Worm (Caenorhabditis elegans) whole organism, L4/young adult: ENCODE data around the gene T02H6.8.

ENCODE experiments used
- W03F9.2 ChIP-seq: fragments of 150-350 bp; optimal IDR thresholded peaks from 2 replicates; lab custom pipeline; 2014; ENCODE audit warnings: missing biosample characterization, missing genetic modification characterization
- dao-5 ChIP-seq: sonication (generic microtip); optimal IDR thresholded peaks from 2 replicates; lab custom pipeline; 2016; ENCODE audit warnings: missing genotype, missing genetic modification characterization, moderate library complexity, missing compliant biosample characterization
- him-1 ChIP-seq: sonication (generic microtip); optimal IDR thresholded peaks from 2 replicates; lab custom pipeline; 2016; ENCODE audit warnings: missing genotype, missing genetic modification reagents, missing genetic modification characterization, missing compliant biosample characterization

T02H6.8 gene

ce11 chrII:680612-681011 lies at the start of gene T02H6.8, which contains the start of gene T02H6.10:
TSS of gene T02H6.8 (plus strand) at chrII:680832.
TSS of gene T02H6.10 (minus strand) at chrII:680712.
- TF ChIP-seq W03F9.2 (tag; lab: Kevin White, UChicago) (no peak), dao-5 (no peak), him-1 (tag; lab: Kevin White, UChicago) (no peak)

DNA sequence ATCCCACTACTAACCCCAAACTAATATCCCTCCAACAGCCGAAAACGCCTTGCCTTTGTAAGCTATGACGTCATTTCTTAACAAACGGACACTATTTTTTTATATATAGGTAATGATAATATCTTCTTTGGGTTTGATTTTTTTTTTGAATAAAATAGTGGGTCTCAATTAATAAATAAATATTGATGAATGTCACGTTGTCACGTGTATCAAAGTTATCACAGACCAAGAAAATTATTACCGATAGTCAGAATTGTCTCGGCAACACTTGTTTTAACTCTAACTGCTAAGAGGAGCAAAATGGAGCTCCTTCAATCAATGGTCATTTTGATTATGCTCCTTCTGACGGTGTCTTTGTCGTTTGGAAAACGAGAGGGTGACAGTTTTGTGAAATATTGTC lies 46.6 kb upstream of the T02H6.8 start, which contains the start of gene T04B8.1:
Gene T04B8.1 (plus strand): TSS at position 301 of the 400 bp plus-strand sequence.
- no peak for TF ChIP-seq him-1 (tag; lab: Kevin White, UChicago)
- no peak for TF ChIP-seq W03F9.2 (tag; lab: Kevin White, UChicago)

- TF ChIP-seq W03F9.2 (tag; lab: Kevin White, UChicago) (no peak), him-1 (tag; lab: Kevin White, UChicago) (no peak), dao-5 (no peak)
These were observed 41.2 kb upstream of the T02H6.8 start, which contains the start of gene K07E8.6 for ce11 chrII:639467-639866. TSS of gene K07E8.6 (minus strand) at chrII:639567.

DNA sequence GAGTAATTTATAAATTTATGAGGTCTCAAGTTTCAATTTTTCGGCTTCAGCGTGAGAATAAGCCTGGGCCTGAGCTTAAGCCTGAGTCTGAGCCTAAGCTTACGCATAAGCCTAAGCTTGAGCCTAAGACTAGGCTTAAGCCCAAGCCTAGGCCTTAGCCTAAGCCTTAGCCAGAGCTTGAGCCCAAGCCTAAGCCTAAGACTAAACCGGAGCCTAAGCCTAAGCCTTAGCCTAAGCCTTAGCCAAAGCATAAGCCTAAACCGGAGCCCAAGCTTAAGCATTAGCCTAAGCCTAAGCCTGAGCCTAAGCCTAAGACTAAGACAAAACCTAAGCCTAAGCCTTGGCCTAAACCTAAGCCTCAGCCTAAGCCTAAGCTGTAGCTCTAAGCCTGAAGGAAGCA lies 36.9 kb upstream of the T02H6.8 start:
- TF ChIP-seq W03F9.2 (tag; lab: Kevin White, UChicago) (no peak), dao-5 (no peak), him-1 (tag; lab: Kevin White, UChicago) (no peak)

DNA sequence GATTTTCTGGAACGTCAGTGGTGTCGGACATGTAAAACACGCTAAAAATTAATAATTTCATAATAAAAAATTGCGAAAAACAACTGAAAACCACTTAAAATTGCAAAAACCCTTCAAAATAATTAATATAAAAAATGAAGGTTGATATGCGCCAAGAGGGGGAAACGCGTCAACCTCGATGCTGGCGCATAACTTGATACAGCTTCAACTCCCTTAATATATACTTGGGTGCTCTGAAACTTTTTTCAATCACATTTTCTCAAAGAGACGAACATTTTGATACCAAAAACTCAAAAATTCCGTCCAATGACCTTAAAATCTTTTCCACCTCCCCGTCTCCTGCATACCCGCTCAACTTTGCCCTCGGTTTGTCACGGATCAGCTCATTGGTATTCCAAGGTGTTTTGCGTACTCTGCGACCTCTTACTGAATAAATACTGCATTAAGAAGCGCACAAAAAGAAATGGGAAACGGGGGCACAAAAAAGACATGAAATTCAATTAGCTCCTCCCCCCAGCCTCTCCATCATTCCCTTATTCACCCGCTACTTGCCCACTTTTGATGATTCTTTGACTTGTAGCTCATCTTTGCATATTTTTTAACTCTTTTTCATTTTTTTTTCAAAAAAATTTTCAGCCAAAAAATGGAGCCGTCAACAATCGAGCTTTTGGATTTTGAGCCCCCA lies 30.2 kb upstream of the T02H6.8 start, which contains the start of the genes K07E8.7 and frpr-14:
Gene K07E8.7 (minus strand): TSS at position 47 of the 685 bp plus-strand sequence.
Gene frpr-14 (plus strand): TSS at position 635 of the 685 bp plus-strand sequence.
- TF ChIP-seq dao-5, result no peak
- TF ChIP-seq W03F9.2 (tag; lab: Kevin White, UChicago), result no peak
- no peak for TF ChIP-seq him-1 (tag; lab: Kevin White, UChicago)

DNA sequence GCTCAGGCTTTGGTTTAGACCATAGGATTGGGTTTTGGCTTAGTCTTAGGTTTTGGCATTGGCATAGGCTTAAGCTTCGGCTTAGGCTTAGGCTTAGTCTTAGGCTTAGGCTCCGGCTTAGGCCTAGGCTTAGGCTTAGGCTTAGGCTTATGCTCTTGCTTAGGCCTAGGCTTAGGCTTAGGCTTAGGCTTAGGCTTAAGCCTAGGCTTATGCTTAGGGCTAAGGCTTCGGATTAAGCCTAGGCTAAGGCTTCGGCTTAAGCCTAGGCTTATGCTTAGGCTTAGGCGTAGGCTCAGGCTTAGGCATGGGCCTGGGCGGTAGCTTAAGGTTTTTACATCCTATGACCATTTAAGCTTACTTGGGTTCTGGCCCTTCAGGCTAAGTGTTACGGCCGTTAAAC lies 29.3 kb upstream of the T02H6.8 start:
- TF ChIP-seq W03F9.2 (tag; lab: Kevin White, UChicago) (no peak), dao-5 (no peak), him-1 (tag; lab: Kevin White, UChicago) (no peak)

DNA sequence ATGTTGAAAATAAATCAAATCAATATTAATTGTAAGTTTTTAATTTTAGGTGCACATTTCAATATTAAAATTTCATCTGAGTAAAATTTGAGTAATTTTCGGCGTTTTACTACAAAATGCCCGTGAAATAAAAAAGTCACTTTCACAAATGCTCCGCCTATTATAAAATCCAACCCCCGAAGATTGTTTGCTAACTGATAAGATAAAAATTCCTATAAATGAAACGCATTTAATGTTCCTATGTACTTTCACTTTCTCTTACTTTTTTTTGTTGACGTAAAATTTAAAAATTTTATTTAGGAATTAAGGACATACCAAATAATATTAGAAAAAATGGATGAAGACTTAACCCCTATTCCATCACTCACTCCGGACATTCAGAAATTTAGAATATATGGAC lies 22.3 kb upstream of the T02H6.8 start, which contains the start of gene sdz-24:
Gene sdz-24 (plus strand): TSS at position 301 of the 400 bp plus-strand sequence.
- TF ChIP-seq W03F9.2 (tag; lab: Kevin White, UChicago) (no peak), him-1 (tag; lab: Kevin White, UChicago) (no peak), dao-5 (no peak)

DNA sequence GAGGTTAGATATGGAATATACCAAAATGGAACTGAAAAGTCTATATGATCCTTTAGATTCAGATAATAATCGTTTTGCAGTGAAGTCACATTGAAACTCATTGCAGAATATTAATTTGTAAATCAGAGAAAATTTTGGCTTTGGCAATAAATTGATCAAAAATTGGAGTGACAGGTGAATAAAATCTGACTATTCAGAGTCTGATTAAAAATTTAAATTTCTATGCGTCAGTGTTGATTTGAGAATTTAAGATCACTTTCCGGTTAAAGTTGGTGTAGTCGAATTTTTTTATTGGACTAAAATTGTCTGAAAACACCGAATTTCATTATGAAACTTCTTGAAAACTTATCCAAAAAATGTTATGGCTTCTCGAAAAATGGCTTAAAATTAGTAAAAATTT lies 18.9 kb upstream of the T02H6.8 start, which contains the start of gene sri-45:
Gene sri-45 (minus strand): TSS at position 101 of the 400 bp plus-strand sequence.
- TF ChIP-seq him-1 (tag; lab: Kevin White, UChicago), result no peak
- TF ChIP-seq dao-5, result no peak
- TF ChIP-seq W03F9.2 (tag; lab: Kevin White, UChicago), result no peak

- TF ChIP-seq W03F9.2 (tag; lab: Kevin White, UChicago), result no peak
- no peak for TF ChIP-seq him-1 (tag; lab: Kevin White, UChicago)
- TF ChIP-seq dao-5, result no peak
These were observed 12.8 kb upstream of the T02H6.8 start for ce11 chrII:667864-668263.

ce11 chrII:671025-671424 lies 9.6 kb upstream of the T02H6.8 start, which contains the start of gene sri-46:
TSS of gene sri-46 (minus strand) at chrII:671125.
- no peak for TF ChIP-seq W03F9.2 (tag; lab: Kevin White, UChicago)

DNA sequence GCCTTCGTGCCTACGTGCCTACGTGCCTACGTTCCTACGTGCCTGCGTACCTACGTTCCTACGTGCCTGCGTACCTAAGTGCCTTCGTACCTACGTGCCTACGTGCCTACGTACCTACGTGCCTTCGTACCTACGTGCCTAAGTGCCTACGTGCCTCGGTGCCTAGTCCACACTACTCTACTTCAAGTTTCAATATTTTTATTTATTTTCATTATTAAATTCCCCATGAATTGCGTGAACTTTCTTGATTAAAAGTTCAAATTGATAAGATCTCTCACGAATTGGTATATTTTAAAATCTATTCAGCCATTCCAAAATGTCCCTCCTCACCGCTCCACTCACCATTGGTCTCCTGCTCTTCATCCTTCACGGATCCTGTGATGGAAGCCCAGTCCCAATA lies 6.5 kb upstream of the T02H6.8 start, which contains the start of gene Y39F10C.3:
Gene Y39F10C.3 (plus strand): TSS at position 301 of the 400 bp plus-strand sequence.
- no peak for TF ChIP-seq dao-5
- no peak for TF ChIP-seq him-1 (tag; lab: Kevin White, UChicago)
- no peak for TF ChIP-seq W03F9.2 (tag; lab: Kevin White, UChicago)

- no peak for TF ChIP-seq dao-5
- TF ChIP-seq him-1 (tag; lab: Kevin White, UChicago), result no peak
- TF ChIP-seq W03F9.2 (tag; lab: Kevin White, UChicago), result no peak
These were observed 5.3 kb upstream of the T02H6.8 start, which contains the start of gene Y39F10C.1 for ce11 chrII:675303-675702. TSS of gene Y39F10C.1 (plus strand) at chrII:675603.

- TF ChIP-seq W03F9.2 (tag; lab: Kevin White, UChicago) (no peak), dao-5 (no peak), him-1 (tag; lab: Kevin White, UChicago) (no peak)
These were observed 4.8 kb upstream of the T02H6.8 start for ce11 chrII:675822-676221.

ce11 chrII:678581-678980 lies 2.1 kb upstream of the T02H6.8 start, which contains the start of gene T02H6.9:
TSS of gene T02H6.9 (plus strand) at chrII:678881.
- TF ChIP-seq W03F9.2 (tag; lab: Kevin White, UChicago) (no peak), dao-5 (no peak), him-1 (tag; lab: Kevin White, UChicago) (no peak)
